Fruit fly (Drosophila melanogaster) whole organism, embryonic: ENCODE measurements around the gene CG2712.

Source experiments
- Abd-B ChIP-seq: fragments of 200-800 bp; sonication (Bioruptor generic); optimal IDR thresholded peaks from 2 replicates; lab custom pipeline; 2018; ENCODE audit warnings: missing biosample characterization, mild to moderate bottlenecking, missing genetic modification characterization, moderate library complexity
- Adf1 ChIP-seq: fragments of 200-800 bp; sonication (Bioruptor generic); IDR thresholded peaks from 2 replicates; pipeline ENCODE4 v1.3.6; 2022; ENCODE audit warnings: missing biosample characterization, missing genetic modification characterization
- BEAF-32 ChIP-seq: fragments of 200-800 bp; sonication (Bioruptor generic); optimal IDR thresholded peaks from 3 replicates; lab custom pipeline; 2017; ENCODE audit warnings: missing biosample characterization, missing genetic modification characterization, mild to moderate bottlenecking, moderate library complexity, missing genetic modification reagents
- CG10267 ChIP-seq: fragments of 200-800 bp; sonication (Bioruptor generic); optimal IDR thresholded peaks from 2 replicates; lab custom pipeline; 2018; ENCODE audit warnings: missing biosample characterization, mild to moderate bottlenecking, missing genetic modification characterization, moderate library complexity
- CG12155 ChIP-seq: fragments of 200-800 bp; sonication (Bioruptor generic); optimal IDR thresholded peaks from 3 replicates; lab custom pipeline; 2016; ENCODE audit warnings: missing biosample characterization, missing genetic modification characterization
- CG13123 ChIP-seq: fragments of 200-800 bp; sonication (Bioruptor generic); optimal IDR thresholded peaks from 2 replicates; lab custom pipeline; 2016; ENCODE audit warnings: missing biosample characterization, missing genetic modification characterization
- CG13287 ChIP-seq: fragments of 200-800 bp; sonication (Bioruptor generic); IDR thresholded peaks from 2 replicates; pipeline ENCODE4 v1.3.6; 2022; ENCODE audit warnings: missing biosample characterization, missing genetic modification characterization; ENCODE audit not compliant: partially characterized antibody
- CG13775 ChIP-seq: fragments of 200-800 bp; sonication (Bioruptor generic); optimal IDR thresholded peaks from 3 replicates; lab custom pipeline; 2017; ENCODE audit warnings: missing biosample characterization, mild to moderate bottlenecking, missing genetic modification characterization
- CG14050 ChIP-seq: fragments of 200-800 bp; sonication (Bioruptor generic); IDR thresholded peaks from 3 replicates; pipeline ENCODE4 v1.3.6; 2022; ENCODE audit warnings: missing biosample characterization, missing genetic modification characterization
- CG14860 ChIP-seq: fragments of 200-800 bp; sonication (Bioruptor generic); IDR thresholded peaks from 3 replicates; pipeline ENCODE4 v1.3.6; 2022; ENCODE audit warnings: missing biosample characterization, missing genetic modification characterization; ENCODE audit not compliant: partially characterized antibody
- CG15601 ChIP-seq: fragments of 200-800 bp; sonication (Bioruptor generic); optimal IDR thresholded peaks from 3 replicates; lab custom pipeline; 2019; ENCODE audit warnings: missing biosample characterization, mild to moderate bottlenecking, missing genetic modification characterization, moderate library complexity
- CG1603 ChIP-seq: fragments of 200-800 bp; sonication (Bioruptor generic); optimal IDR thresholded peaks from 2 replicates; lab custom pipeline; 2019; ENCODE audit warnings: missing biosample characterization, mild to moderate bottlenecking, missing genetic modification characterization, moderate library complexity
- CG1647 ChIP-seq: fragments of 200-800 bp; sonication (Bioruptor generic); optimal IDR thresholded peaks from 3 replicates; lab custom pipeline; 2016; ENCODE audit warnings: missing biosample characterization, missing genetic modification characterization
- CG16815 ChIP-seq: fragments of 200-800 bp; sonication (Bioruptor generic); optimal IDR thresholded peaks from 3 replicates; lab custom pipeline; 2017; ENCODE audit warnings: missing biosample characterization, mild to moderate bottlenecking, missing genetic modification characterization
- CG17361 ChIP-seq: fragments of 200-800 bp; sonication (Bioruptor generic); IDR thresholded peaks from 3 replicates; pipeline ENCODE4 v1.3.6; 2022; ENCODE audit warnings: missing biosample characterization, missing genetic modification characterization
- CG17385 ChIP-seq: fragments of 200-800 bp; sonication (Bioruptor generic); optimal IDR thresholded peaks from 3 replicates; lab custom pipeline; 2018; ENCODE audit warnings: missing biosample characterization, mild to moderate bottlenecking, missing genetic modification characterization
- CG1832 ChIP-seq: fragments of 200-800 bp; sonication (Bioruptor generic); optimal IDR thresholded peaks from 2 replicates; lab custom pipeline; 2017; ENCODE audit warnings: missing biosample characterization, mild to moderate bottlenecking, missing genetic modification characterization, inconsistent platforms
- CG2120 ChIP-seq: fragments of 200-800 bp; sonication (Bioruptor generic); optimal IDR thresholded peaks from 3 replicates; lab custom pipeline; 2016; ENCODE audit warnings: missing biosample characterization, missing genetic modification characterization
- CG32772 ChIP-seq: fragments of 200-800 bp; sonication (Bioruptor generic); IDR thresholded peaks from 2 replicates; pipeline ENCODE4 v1.3.6; 2022; ENCODE audit warnings: missing biosample characterization, missing genetic modification characterization
- CG4730 ChIP-seq: fragments of 200-800 bp; sonication (Bioruptor generic); IDR thresholded peaks from 2 replicates; pipeline ENCODE4 v1.3.6; 2022; ENCODE audit warnings: missing biosample characterization, missing genetic modification characterization
- CG5180 ChIP-seq: fragments of 200-800 bp; sonication (Bioruptor generic); optimal IDR thresholded peaks from 3 replicates; lab custom pipeline; 2017; ENCODE audit warnings: missing biosample characterization, missing genetic modification characterization, mild to moderate bottlenecking, moderate library complexity, missing genetic modification reagents
- CG6689 ChIP-seq: fragments of 200-800 bp; sonication (Bioruptor generic); IDR thresholded peaks from 2 replicates; pipeline ENCODE4 v1.3.6; 2022; ENCODE audit warnings: missing biosample characterization, missing genetic modification characterization
- CG9609 ChIP-seq: fragments of 200-800 bp; sonication (Bioruptor generic); optimal IDR thresholded peaks from 3 replicates; lab custom pipeline; 2016; ENCODE audit warnings: missing biosample characterization, missing genetic modification characterization
- D ChIP-seq, 2 experiments: fragments of 200-800 bp in 1 of 2; fragments of >200 bp in 1 of 2; sonication (Bioruptor generic) in 1 of 2; optimal IDR thresholded peaks; 2 replicates in 1 of 2; 3 replicates in 1 of 2; lab custom pipeline; 2017; ENCODE audit warnings: mild to moderate bottlenecking in 1 of 2, missing biosample characterization in 1 of 2, missing genetic modification characterization in 1 of 2, missing genetic modification reagents in 1 of 2
- Fer3 ChIP-seq: fragments of 200-800 bp; sonication (Bioruptor generic); optimal IDR thresholded peaks from 2 replicates; lab custom pipeline; 2018; ENCODE audit warnings: missing biosample characterization, mild to moderate bottlenecking, missing genetic modification characterization, moderate library complexity
- Gug ChIP-seq: fragments of 200-800 bp; sonication (Bioruptor generic); IDR thresholded peaks from 4 replicates; pipeline ENCODE4 v1.3.6; 2022; ENCODE audit warnings: missing biosample characterization, missing genetic modification characterization
- H2.0 ChIP-seq: fragments of 200-800 bp; sonication (Bioruptor generic); IDR thresholded peaks from 2 replicates; pipeline ENCODE4 v1.3.6; 2022; ENCODE audit warnings: missing biosample characterization, missing genetic modification characterization
- Hmx ChIP-seq: fragments of 200-800 bp; sonication (Bioruptor generic); optimal IDR thresholded peaks from 2 replicates; lab custom pipeline; 2016; ENCODE audit warnings: missing biosample characterization, missing genetic modification characterization
- Hsf ChIP-seq: fragments of 200-800 bp; sonication (Bioruptor generic); optimal IDR thresholded peaks from 3 replicates; lab custom pipeline; 2016; ENCODE audit warnings: missing biosample characterization, missing genetic modification characterization
- Kr ChIP-seq: fragments of 200-800 bp; sonication (Bioruptor generic); optimal IDR thresholded peaks from 2 replicates; lab custom pipeline; 2017; ENCODE audit warnings: missing biosample characterization, mild to moderate bottlenecking, missing genetic modification characterization
- Lhr ChIP-seq: fragments of 200-800 bp; sonication (Bioruptor generic); optimal IDR thresholded peaks from 3 replicates; lab custom pipeline; 2017; ENCODE audit warnings: mild to moderate bottlenecking, missing biosample characterization, missing genetic modification reagents, missing genetic modification characterization
- Mes4 ChIP-seq: fragments of 200-800 bp; sonication (Bioruptor generic); optimal IDR thresholded peaks from 2 replicates; lab custom pipeline; 2016; ENCODE audit warnings: missing biosample characterization, missing genetic modification characterization
- NC2β ChIP-seq: fragments of 200-800 bp; sonication (Bioruptor generic); optimal IDR thresholded peaks from 2 replicates; lab custom pipeline; 2016; ENCODE audit warnings: missing biosample characterization, missing genetic modification characterization
- Side ChIP-seq: fragments of 200-800 bp; sonication (Bioruptor generic); optimal IDR thresholded peaks from 2 replicates; lab custom pipeline; 2016; ENCODE audit warnings: missing biosample characterization, missing genetic modification characterization
- Ssrp ChIP-seq: fragments of 200-800 bp; sonication (Bioruptor generic); optimal IDR thresholded peaks from 2 replicates; lab custom pipeline; 2018; ENCODE audit warnings: missing biosample characterization, mild to moderate bottlenecking, missing genetic modification characterization, moderate library complexity
- chif ChIP-seq, 2 experiments: fragments of 200-800 bp; sonication (Bioruptor generic); optimal IDR thresholded peaks; 3 replicates each; lab custom pipeline; 2016; ENCODE audit warnings: missing biosample characterization in 2 of 2, missing genetic modification characterization in 2 of 2
- chinmo ChIP-seq: fragments of 200-800 bp; sonication (Bioruptor generic); IDR thresholded peaks from 4 replicates; pipeline ENCODE4 v1.3.6; 2022; ENCODE audit warnings: missing biosample characterization, missing genetic modification characterization; ENCODE audit not compliant: partially characterized antibody
- ci ChIP-seq: fragments of 200-800 bp; sonication (Bioruptor generic); IDR thresholded peaks from 3 replicates; pipeline ENCODE4 v1.3.6; 2022; ENCODE audit warnings: missing biosample characterization, missing genetic modification characterization
- da ChIP-seq: fragments of 200-800 bp; sonication (Bioruptor generic); optimal IDR thresholded peaks from 2 replicates; lab custom pipeline; 2016; ENCODE audit warnings: missing biosample characterization, missing genetic modification characterization
- danr ChIP-seq: fragments of 200-800 bp; sonication (Bioruptor generic); IDR thresholded peaks from 2 replicates; pipeline ENCODE4 v1.3.6; 2022; ENCODE audit warnings: missing biosample characterization, missing genetic modification characterization
- eve ChIP-seq, 2 experiments: fragments of >200 bp; optimal IDR thresholded peaks; 2 replicates each; lab custom pipeline; 2017; ENCODE audit warnings: missing biosample characterization in 2 of 2, missing genetic modification characterization in 2 of 2
- fd102C ChIP-seq: fragments of 200-800 bp; sonication (Bioruptor generic); optimal IDR thresholded peaks from 2 replicates; lab custom pipeline; 2018; ENCODE audit warnings: missing biosample characterization, mild to moderate bottlenecking, missing genetic modification characterization, moderate library complexity
- maf-S ChIP-seq: fragments of 200-800 bp; sonication (Bioruptor generic); optimal IDR thresholded peaks from 2 replicates; lab custom pipeline; 2016; ENCODE audit warnings: missing biosample characterization, missing genetic modification characterization
- mld ChIP-seq: fragments of 200-800 bp; sonication (Bioruptor generic); IDR thresholded peaks from 3 replicates; pipeline ENCODE4 v1.3.6; 2022; ENCODE audit warnings: missing biosample characterization, missing genetic modification characterization; ENCODE audit not compliant: partially characterized antibody
- psq ChIP-seq: fragments of 200-800 bp; sonication (Bioruptor generic); optimal IDR thresholded peaks from 2 replicates; lab custom pipeline; 2017; ENCODE audit warnings: missing biosample characterization, missing genetic modification characterization
- scrt ChIP-seq: fragments of 200-800 bp; sonication (Bioruptor generic); optimal IDR thresholded peaks from 2 replicates; lab custom pipeline; 2018; ENCODE audit warnings: missing biosample characterization, mild to moderate bottlenecking, missing genetic modification characterization, moderate library complexity
- shn ChIP-seq: fragments of 200-800 bp; sonication (Bioruptor generic); optimal IDR thresholded peaks from 3 replicates; lab custom pipeline; 2016; ENCODE audit warnings: missing biosample characterization, missing genetic modification characterization
- slp2 ChIP-seq: fragments of 200-800 bp; sonication (Bioruptor generic); optimal IDR thresholded peaks from 2 replicates; lab custom pipeline; 2016; ENCODE audit warnings: missing biosample characterization, missing genetic modification characterization
- unc-4 ChIP-seq: fragments of 200-800 bp; sonication (Bioruptor generic); IDR thresholded peaks from 2 replicates; pipeline ENCODE4 v1.3.6; 2022; ENCODE audit warnings: missing biosample characterization, missing genetic modification characterization; ENCODE audit not compliant: partially characterized antibody
- usp ChIP-seq: fragments of >200 bp; optimal IDR thresholded peaks from 2 replicates; lab custom pipeline; 2017; ENCODE audit warnings: missing biosample characterization, missing genetic modification characterization

Gene CG2712

dm6 chrX:2703693-2704092 lies 28.6 kb upstream of the CG2712 start, which contains the start of gene Ugalt (continued):
- peak; percentile 99 for TF ChIP-seq psq (GFP tag; lab: Kevin White, UChicago)
- peak; percentile 100 for TF ChIP-seq CG9609 (GFP tag; lab: Kevin White, UChicago)
- peak; percentile 100 for TF ChIP-seq shn
- TF ChIP-seq CG10267 (tag; lab: Kevin White, UChicago), result peak; percentile 100
- TF ChIP-seq chif (GFP tag; optimal IDR thresholded peaks at IDR 0.05; lab: Kevin White, UChicago), result peak; percentile 100
- TF ChIP-seq fd102C (GFP tag; lab: Kevin White, UChicago), result peak; percentile 97
- peak; percentile 100 for TF ChIP-seq H2.0 (GFP tag; lab: Robert Waterston, UW)
- TF ChIP-seq CG1647, result peak; percentile 100
- TF ChIP-seq CG2120 (GFP tag; lab: Kevin White, UChicago), result peak; percentile 100
- peak; percentile 100 for TF ChIP-seq maf-S
- TF ChIP-seq da (GFP tag; lab: Kevin White, UChicago), result peak; percentile 100
- TF ChIP-seq usp, result no peak
- TF ChIP-seq BEAF-32 (GFP tag; lab: Kevin White, UChicago), result peak; percentile 42
- peak; percentile 80 for TF ChIP-seq CG1832 (GFP tag; lab: Kevin White, UChicago)
- TF ChIP-seq Gug, result peak; percentile 100
- peak; percentile 100 for TF ChIP-seq scrt
- peak; percentile 96 for TF ChIP-seq CG5180 (GFP tag; lab: Kevin White, UChicago)
- peak; percentile 100 for TF ChIP-seq CG16815 (GFP tag; lab: Kevin White, UChicago)
- TF ChIP-seq CG1603 (tag; lab: Kevin White, UChicago), result peak; percentile 99
- TF ChIP-seq D (optimal IDR thresholded peaks at IDR 0.05; lab: Kevin White, UChicago), result no peak
- peak; percentile 100 for TF ChIP-seq D (GFP tag; optimal IDR thresholded peaks at IDR 0.05; lab: Kevin White, UChicago)
- TF ChIP-seq CG17385 (GFP tag; lab: Kevin White, UChicago), result peak; percentile 100
- peak; percentile 100 for TF ChIP-seq ci (GFP tag; lab: Robert Waterston, UW)
- peak; percentile 54; the same call in 1 of the 2 replicates for TF ChIP-seq unc-4 (GFP tag; lab: Robert Waterston, UW)
- peak; percentile 100 for TF ChIP-seq CG17361
- TF ChIP-seq Ssrp (tag; lab: Kevin White, UChicago), result peak; percentile 100
- TF ChIP-seq NC2β (GFP tag; lab: Kevin White, UChicago), result peak; percentile 100
- peak; percentile 99 for TF ChIP-seq Hmx (GFP tag; lab: Kevin White, UChicago)
- peak; percentile 100 for TF ChIP-seq CG14050 (GFP tag; lab: Robert Waterston, UW)
- no peak for TF ChIP-seq CG14860 (GFP tag; lab: Robert Waterston, UW)
- peak; percentile 100 for TF ChIP-seq CG13123
- TF ChIP-seq CG4730 (GFP tag; lab: Robert Waterston, UW), result peak; percentile 100
- TF ChIP-seq Lhr (GFP tag; lab: Kevin White, UChicago), result peak; percentile 100
- TF ChIP-seq Side (GFP tag; lab: Kevin White, UChicago), result peak; percentile 100
- peak; percentile 100 for TF ChIP-seq CG6689
- peak; percentile 100 for TF ChIP-seq CG32772
- no peak for TF ChIP-seq mld (GFP tag; lab: Robert Waterston, UW)
- TF ChIP-seq CG12155 (GFP tag; lab: Kevin White, UChicago), result peak; percentile 100
- TF ChIP-seq chinmo, result peak; percentile 66; the same call in 1 of the 4 replicates
- TF ChIP-seq Kr (GFP tag; lab: Kevin White, UChicago), result peak; percentile 96
- peak; percentile 100 for TF ChIP-seq Hsf (GFP tag; lab: Kevin White, UChicago)
- peak; percentile 99 for TF ChIP-seq Adf1 (GFP tag; lab: Robert Waterston, UW)
- TF ChIP-seq CG15601 (tag; lab: Kevin White, UChicago), result peak; percentile 99
- TF ChIP-seq CG13775 (GFP tag; lab: Kevin White, UChicago), result peak; percentile 100
- TF ChIP-seq slp2 (GFP tag; lab: Kevin White, UChicago), result peak; percentile 100
- peak; percentile 100 for TF ChIP-seq Fer3 (tag; lab: Kevin White, UChicago)
- TF ChIP-seq eve (GFP tag; optimal IDR thresholded peaks at IDR 0.05; lab: Kevin White, UChicago), result peak in 1 of 2 experiments; percentile 85
- TF ChIP-seq CG13287 (GFP tag; lab: Robert Waterston, UW), result peak; percentile 71
- peak; percentile 100 for TF ChIP-seq Mes4 (GFP tag; lab: Kevin White, UChicago)
- peak; percentile 100 for TF ChIP-seq danr
- TF ChIP-seq Abd-B (GFP tag; lab: Kevin White, UChicago), result peak; percentile 100
